Worm (Caenorhabditis elegans) whole organism, L1 larva: ENCODE data around the gene C24D10.4.

Source experiments
- efl-1 ChIP-seq, 4 experiments: fragments of 150-350 bp; optimal IDR thresholded peaks in 3 of 4; peaks in 1 of 4; 1 replicate in 1 of 4; 2 replicates in 3 of 4; lab custom pipeline; 2014; ENCODE audit warnings: missing biosample characterization in 2 of 4, missing genetic modification characterization in 2 of 4, missing genetic modification reagents in 2 of 4
- lin-13 ChIP-seq: fragments of 150-350 bp; optimal IDR thresholded peaks from 2 replicates; lab custom pipeline; 2014; ENCODE audit warnings: missing biosample characterization, missing genetic modification reagents, missing genetic modification characterization
- mdl-1 ChIP-seq, 2 experiments: fragments of 150-350 bp; optimal IDR thresholded peaks; 2 replicates each; lab custom pipeline; 2014 to 2017; ENCODE audit warnings: missing biosample characterization in 2 of 2, missing genetic modification characterization in 2 of 2, inconsistent platforms in 1 of 2
- mep-1 ChIP-seq: fragments of 150-350 bp; optimal IDR thresholded peaks from 2 replicates; lab custom pipeline; 2014; ENCODE audit warnings: missing biosample characterization, missing genetic modification characterization
- nhr-77 ChIP-seq: fragments of 150-350 bp; optimal IDR thresholded peaks from 2 replicates; lab custom pipeline; 2014; ENCODE audit warnings: missing biosample characterization, missing genetic modification characterization
- nhr-84 ChIP-seq: sonication (generic microtip); optimal IDR thresholded peaks from 2 replicates; lab custom pipeline; 2017; ENCODE audit warnings: missing biosample characterization, missing genetic modification characterization
- nhr-85 ChIP-seq: sonication (generic microtip); peaks from one replicate; lab custom pipeline; 2016; ENCODE audit warnings: missing genetic modification characterization, inconsistent platforms, missing compliant biosample characterization
- pqm-1 ChIP-seq: sonication (generic microtip); optimal IDR thresholded peaks from 3 replicates; lab custom pipeline; 2017; ENCODE audit warnings: missing biosample characterization, missing genetic modification characterization
- skn-1 ChIP-seq: fragments of 150-350 bp; optimal IDR thresholded peaks from 2 replicates; lab custom pipeline; 2014; ENCODE audit warnings: missing biosample characterization, missing genetic modification characterization
- snpc-4 ChIP-seq: fragments of 150-350 bp; optimal IDR thresholded peaks from 2 replicates; lab custom pipeline; 2014; ENCODE audit warnings: missing biosample characterization, missing genetic modification characterization
- sptf-1 ChIP-seq: fragments of 150-350 bp; optimal IDR thresholded peaks from 2 replicates; lab custom pipeline; 2014; ENCODE audit warnings: missing biosample characterization, missing genetic modification characterization
- zip-4 ChIP-seq: fragments of 200-800 bp; sonication (Bioruptor generic); optimal IDR thresholded peaks from 2 replicates; lab custom pipeline; 2018; ENCODE audit warnings: mild to moderate bottlenecking, missing genetic modification characterization, moderate library complexity, missing compliant biosample characterization

DNA sequence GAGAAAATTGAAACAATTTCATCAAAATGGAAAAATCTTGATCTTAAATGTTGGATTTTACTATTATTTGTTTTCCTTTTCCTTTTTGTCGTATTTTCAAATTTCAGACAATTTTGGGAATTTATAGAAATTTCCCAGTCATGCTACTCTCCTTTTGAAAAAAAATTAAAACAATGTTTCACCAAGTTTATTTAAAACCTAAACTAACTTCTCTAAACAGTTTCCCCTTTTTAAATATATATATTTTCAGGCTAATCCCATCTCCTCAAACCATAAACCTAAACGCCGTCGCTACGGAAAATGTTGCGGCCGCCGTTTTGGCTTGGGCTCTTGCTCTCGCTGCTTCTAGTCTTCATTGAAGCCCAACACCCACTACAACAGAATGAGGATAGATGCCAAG, 12.7 kb downstream of the C24D10.4 start, which contains the start of gene lam-1:
- TF ChIP-seq snpc-4 (tag; lab: Kevin White, UChicago), result no peak
- TF ChIP-seq zip-4 (GFP tag; lab: Kevin White, UChicago), result no peak
- no peak for TF ChIP-seq skn-1 (tag; lab: Kevin White, UChicago)
- no peak for TF ChIP-seq mep-1
- no peak for TF ChIP-seq mdl-1 (tag; optimal IDR thresholded peaks at IDR 0.05; lab: Kevin White, UChicago)
- TF ChIP-seq pqm-1, result no peak
- no peak for TF ChIP-seq nhr-85 (tag; lab: Kevin White, UChicago)
- TF ChIP-seq nhr-77 (tag; lab: Kevin White, UChicago), result no peak
- no peak for TF ChIP-seq lin-13 (GFP tag; lab: Kevin White, UChicago)
- TF ChIP-seq sptf-1 (tag; lab: Kevin White, UChicago), result no peak
- TF ChIP-seq nhr-84 (tag; lab: Kevin White, UChicago), result no peak
- TF ChIP-seq efl-1 (optimal IDR thresholded peaks at IDR 0.05; lab: Kevin White, UChicago), result no peak
- no peak for TF ChIP-seq efl-1 (GFP tag; optimal IDR thresholded peaks at IDR 0.05 in 1 of 2; lab: Kevin White, UChicago)
